Worm (Caenorhabditis elegans): ENCODE data around the gene Y53F4B.10.

DNA sequence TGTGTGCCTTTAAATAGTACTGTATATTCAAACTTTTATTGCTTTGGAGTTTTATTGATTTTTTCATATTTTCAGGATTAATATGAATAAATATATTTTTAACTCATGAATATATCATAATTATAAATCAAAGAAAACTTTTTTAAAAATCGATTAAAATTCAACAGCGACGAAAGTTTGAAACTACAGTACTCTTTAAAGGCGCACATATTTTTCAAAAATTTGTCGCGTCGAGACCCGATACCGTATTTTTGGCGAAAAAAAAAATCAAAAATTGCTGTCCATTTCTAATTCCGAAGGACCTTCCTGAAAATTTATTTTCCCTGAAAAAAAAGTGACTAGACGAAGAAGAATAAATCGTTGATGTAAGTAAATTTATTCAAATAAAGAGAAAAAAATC is 35.0 kb downstream of the Y53F4B.10 start:
- TF ChIP-seq fkh-10 (GFP tag; optimal IDR thresholded peaks at IDR 0.05) (no peak), hlh-17 (GFP tag; optimal IDR thresholded peaks at IDR 0.05; ENCODE audit: borderline replicate concordance) (no peak), lin-39 (tag; optimal IDR thresholded peaks at IDR 0.05) (no peak), irx-1 (tag; optimal IDR thresholded peaks at IDR 0.05) (no peak), alr-1 (tag; optimal IDR thresholded peaks at IDR 0.05; ENCODE audit: borderline replicate concordance) (no peak), nhr-28 (tag; optimal IDR thresholded peaks at IDR 0.05) (no peak)
